Worm (Caenorhabditis elegans) whole organism, L3 larva: ENCODE results near the gene C06H2.7.

ENCODE experiments used
- R02D3.7 ChIP-seq: fragments of 150-350 bp; optimal IDR thresholded peaks from 2 replicates; lab custom pipeline; 2014; ENCODE audit warnings: missing biosample characterization, missing genetic modification characterization
- ZK546.5 ChIP-seq: sonication (generic microtip); optimal IDR thresholded peaks from 2 replicates; lab custom pipeline; 2017; ENCODE audit warnings: missing biosample characterization, missing genetic modification characterization
- aly-2 ChIP-seq: fragments of 150-350 bp; optimal IDR thresholded peaks from 2 replicates; lab custom pipeline; 2014; ENCODE audit warnings: missing biosample characterization, missing genetic modification characterization
- ama-1 ChIP-seq: fragments of 150-350 bp; optimal IDR thresholded peaks from 2 replicates; lab custom pipeline; 2018
- ceh-16 ChIP-seq: sonication (generic microtip); optimal IDR thresholded peaks from 2 replicates; lab custom pipeline; 2017; ENCODE audit warnings: missing biosample characterization, missing genetic modification characterization
- ceh-28 ChIP-seq: fragments of 150-350 bp; optimal IDR thresholded peaks from 2 replicates; lab custom pipeline; 2014; ENCODE audit warnings: missing biosample characterization, missing genetic modification reagents, missing genetic modification characterization
- ceh-82 ChIP-seq: fragments of 150-350 bp; optimal IDR thresholded peaks from 2 replicates; lab custom pipeline; 2014; ENCODE audit warnings: missing biosample characterization, missing genetic modification characterization
- ceh-9 ChIP-seq: sonication (generic microtip); optimal IDR thresholded peaks from 2 replicates; lab custom pipeline; 2018; ENCODE audit warnings: missing biosample characterization, missing genetic modification characterization
- daf-12 ChIP-seq: fragments of 150-350 bp; optimal IDR thresholded peaks from 2 replicates; lab custom pipeline; 2014; ENCODE audit warnings: missing biosample characterization, missing genetic modification reagents, missing genetic modification characterization
- egl-27 ChIP-seq: sonication (generic microtip); optimal IDR thresholded peaks from 4 replicates; lab custom pipeline; 2017; ENCODE audit warnings: missing biosample characterization, missing genetic modification reagents, missing genetic modification characterization
- egl-5 ChIP-seq: fragments of 150-350 bp; optimal IDR thresholded peaks from 2 replicates; lab custom pipeline; 2017; ENCODE audit warnings: missing biosample characterization, missing genetic modification reagents, missing genetic modification characterization, inconsistent platforms
- elt-1 ChIP-seq: fragments of 150-350 bp; optimal IDR thresholded peaks from 2 replicates; lab custom pipeline; 2014; ENCODE audit warnings: missing biosample characterization, missing genetic modification characterization
- elt-2 ChIP-seq: sonication (generic microtip); optimal IDR thresholded peaks from 2 replicates; lab custom pipeline; 2016; ENCODE audit warnings: missing genetic modification reagents, mild to moderate bottlenecking, missing genetic modification characterization, missing compliant biosample characterization
- elt-3 ChIP-seq, 3 experiments: fragments of 150-350 bp in 1 of 3; sonication (generic microtip) in 2 of 3; optimal IDR thresholded peaks; 2 replicates in 2 of 3; 4 replicates in 1 of 3; lab custom pipeline; 2014 to 2017; ENCODE audit warnings: missing biosample characterization in 3 of 3, missing genetic modification characterization in 3 of 3
- eor-1 ChIP-seq, 2 experiments: fragments of 150-350 bp; optimal IDR thresholded peaks; 2 replicates each; lab custom pipeline; 2014 to 2018; ENCODE audit warnings: missing biosample characterization in 2 of 2, missing genetic modification characterization in 2 of 2
- fkh-10 ChIP-seq: sonication (generic microtip); optimal IDR thresholded peaks from 2 replicates; lab custom pipeline; 2017; ENCODE audit warnings: missing biosample characterization, missing genetic modification reagents, missing genetic modification characterization
- fkh-2 ChIP-seq: fragments of 150-350 bp; optimal IDR thresholded peaks from 2 replicates; lab custom pipeline; 2014; ENCODE audit warnings: missing biosample characterization, missing genetic modification reagents, missing genetic modification characterization
- fos-1 ChIP-seq: fragments of 150-350 bp; optimal IDR thresholded peaks from 2 replicates; lab custom pipeline; 2014; ENCODE audit warnings: missing biosample characterization, missing genetic modification characterization
- hmg-11 ChIP-seq: sonication (generic microtip); optimal IDR thresholded peaks from 2 replicates; lab custom pipeline; 2016; ENCODE audit warnings: missing genetic modification characterization, missing compliant biosample characterization
- jun-1 ChIP-seq: fragments of 150-350 bp; optimal IDR thresholded peaks from 2 replicates; lab custom pipeline; 2014; ENCODE audit warnings: missing biosample characterization, missing genetic modification reagents, missing genetic modification characterization
- lin-15B ChIP-seq: fragments of 150-350 bp; optimal IDR thresholded peaks from 2 replicates; lab custom pipeline; 2014; ENCODE audit warnings: missing biosample characterization, missing genetic modification characterization
- lin-39 ChIP-seq: fragments of 150-350 bp; optimal IDR thresholded peaks from 2 replicates; lab custom pipeline; 2018; ENCODE audit warnings: missing biosample characterization, missing genetic modification reagents, missing genetic modification characterization
- lsy-12 ChIP-seq: sonication (generic microtip); optimal IDR thresholded peaks from 2 replicates; lab custom pipeline; 2016; ENCODE audit warnings: mild to moderate bottlenecking, missing genetic modification characterization, missing compliant biosample characterization
- mdl-1 ChIP-seq: fragments of 150-350 bp; optimal IDR thresholded peaks from 2 replicates; lab custom pipeline; 2014; ENCODE audit warnings: missing biosample characterization, missing genetic modification characterization
- mml-1 ChIP-seq: fragments of 150-350 bp; sonication (generic microtip); optimal IDR thresholded peaks from 3 replicates; lab custom pipeline; 2014; ENCODE audit warnings: missing biosample characterization, missing genetic modification characterization
- nfya-1 ChIP-seq: sonication (generic microtip); optimal IDR thresholded peaks from 2 replicates; lab custom pipeline; 2017; ENCODE audit warnings: missing genetic modification characterization, mild to moderate bottlenecking, missing compliant biosample characterization, antibody characterized with exemption, moderate library complexity; ENCODE audit not compliant: insufficient read depth
- nhr-11 ChIP-seq: fragments of 150-350 bp; optimal IDR thresholded peaks from 2 replicates; lab custom pipeline; 2014; ENCODE audit warnings: missing biosample characterization, missing genetic modification characterization
- nhr-12 ChIP-seq: fragments of 150-350 bp; optimal IDR thresholded peaks from 2 replicates; lab custom pipeline; 2014; ENCODE audit warnings: missing biosample characterization, missing genetic modification characterization
- nhr-23 ChIP-seq: fragments of 150-350 bp; optimal IDR thresholded peaks from 2 replicates; lab custom pipeline; 2014; ENCODE audit warnings: missing biosample characterization, missing genetic modification reagents, missing genetic modification characterization
- nhr-237 ChIP-seq: fragments of 150-350 bp; optimal IDR thresholded peaks from 2 replicates; lab custom pipeline; 2014; ENCODE audit warnings: missing biosample characterization, missing genetic modification characterization
- nhr-25 ChIP-seq: sonication (generic microtip); optimal IDR thresholded peaks from 2 replicates; lab custom pipeline; 2017; ENCODE audit warnings: missing biosample characterization, missing genetic modification characterization
- nhr-28 ChIP-seq: fragments of 150-350 bp; optimal IDR thresholded peaks from 2 replicates; lab custom pipeline; 2014; ENCODE audit warnings: missing biosample characterization, missing genetic modification characterization
- nhr-43 ChIP-seq: sonication (generic microtip); optimal IDR thresholded peaks from 2 replicates; lab custom pipeline; 2016; ENCODE audit warnings: mild to moderate bottlenecking, missing genetic modification characterization, missing compliant biosample characterization; ENCODE audit not compliant: poor library complexity, severe bottlenecking
- nhr-67 ChIP-seq: fragments of 150-350 bp; optimal IDR thresholded peaks from 2 replicates; lab custom pipeline; 2014; ENCODE audit warnings: missing biosample characterization, missing genetic modification characterization
- nhr-76 ChIP-seq: fragments of 150-350 bp; sonication (generic microtip); optimal IDR thresholded peaks from 5 replicates; lab custom pipeline; 2014; ENCODE audit warnings: missing biosample characterization, missing genetic modification characterization
- nhr-77 ChIP-seq: fragments of 150-350 bp; optimal IDR thresholded peaks from 2 replicates; lab custom pipeline; 2014; ENCODE audit warnings: missing biosample characterization, missing genetic modification characterization
- pha-4 ChIP-seq: fragments of 150-350 bp; optimal IDR thresholded peaks from 2 replicates; lab custom pipeline; 2014; ENCODE audit warnings: missing biosample characterization, missing genetic modification reagents, missing genetic modification characterization
- pqm-1 ChIP-seq: fragments of 150-350 bp; optimal IDR thresholded peaks from 2 replicates; lab custom pipeline; 2017; ENCODE audit warnings: missing biosample characterization, missing genetic modification characterization, inconsistent platforms
- sea-2 ChIP-seq: fragments of 150-350 bp; sonication (generic microtip); optimal IDR thresholded peaks from 4 replicates; lab custom pipeline; 2014; ENCODE audit warnings: missing biosample characterization, missing genetic modification reagents, missing genetic modification characterization
- skn-1 ChIP-seq: fragments of 150-350 bp; optimal IDR thresholded peaks from 2 replicates; lab custom pipeline; 2014; ENCODE audit warnings: missing biosample characterization, missing genetic modification characterization
- snpc-4 ChIP-seq: fragments of 150-350 bp; optimal IDR thresholded peaks from 2 replicates; lab custom pipeline; 2014; ENCODE audit warnings: missing biosample characterization, missing genetic modification characterization
- tbx-2 ChIP-seq: sonication (generic microtip); optimal IDR thresholded peaks from 2 replicates; lab custom pipeline; 2016; ENCODE audit warnings: mild to moderate bottlenecking, missing genetic modification characterization, missing compliant biosample characterization
- unc-39 ChIP-seq: sonication (generic microtip); optimal IDR thresholded peaks from 4 replicates; lab custom pipeline; 2017; ENCODE audit warnings: missing biosample characterization, missing genetic modification characterization
- unc-62 ChIP-seq: fragments of 150-350 bp; sonication (generic microtip); optimal IDR thresholded peaks from 4 replicates; lab custom pipeline; 2014; ENCODE audit warnings: missing biosample characterization, missing genetic modification reagents, missing genetic modification characterization
- zag-1 ChIP-seq: fragments of 150-350 bp; optimal IDR thresholded peaks from 2 replicates; lab custom pipeline; 2014; ENCODE audit warnings: missing biosample characterization, missing genetic modification characterization
- ztf-11 ChIP-seq: fragments of 150-350 bp; optimal IDR thresholded peaks from 2 replicates; lab custom pipeline; 2014; ENCODE audit warnings: missing biosample characterization, missing genetic modification characterization
- ztf-4 ChIP-seq: fragments of 150-350 bp; optimal IDR thresholded peaks from 2 replicates; lab custom pipeline; 2014; ENCODE audit warnings: missing biosample characterization, missing genetic modification characterization

The C06H2.7 gene

ce11 chrV:11122466-11122865 lies 22.1 kb downstream of the C06H2.7 start, which contains the start of gene mboa-2:
mboa-2 (minus strand) TSS chrV:11122493.
- TF ChIP-seq snpc-4 (tag; lab: Kevin White, UChicago) (no peak), skn-1 (tag; lab: Kevin White, UChicago) (no peak), unc-39 (tag; lab: Kevin White, UChicago) (no peak), ceh-16 (no peak), pqm-1 (tag; lab: Kevin White, UChicago) (peak; percentile 15), ceh-82 (tag; lab: Kevin White, UChicago) (peak; percentile 22), nhr-76 (no peak), nhr-67 (tag; lab: Kevin White, UChicago) (no peak), tbx-2 (no peak), ztf-11 (tag; lab: Kevin White, UChicago) (no peak), sea-2 (no peak), hmg-11 (no peak), nhr-237 (tag; lab: Kevin White, UChicago) (no peak), egl-27 (no peak), unc-62 (GFP tag; lab: Kevin White, UChicago) (no peak), jun-1 (tag; lab: Kevin White, UChicago) (no peak), nhr-25 (peak; percentile 54), ama-1 (lab: Kevin White, UChicago) (peak; percentile 11), nfya-1 (tag; lab: Kevin White, UChicago) (peak; percentile 10), lin-39 (no peak), elt-1 (tag; lab: Kevin White, UChicago) (peak; percentile 42), nhr-77 (tag; lab: Kevin White, UChicago) (no peak), mdl-1 (no peak), ceh-9 (tag; lab: Kevin White, UChicago) (no peak), nhr-43 (peak; percentile 49), ZK546.5 (tag; lab: Kevin White, UChicago) (no peak), ceh-28 (tag; lab: Kevin White, UChicago) (peak; percentile 1), nhr-12 (tag; lab: Kevin White, UChicago) (no peak), mml-1 (tag; lab: Kevin White, UChicago) (no peak), eor-1 (tag; optimal IDR thresholded peaks at IDR 0.05; lab: Kevin White, UChicago) (no peak), lsy-12 (tag; lab: Kevin White, UChicago) (no peak), elt-3 (tag; optimal IDR thresholded peaks at IDR 0.05; lab: Kevin White, UChicago) (no peak), egl-5 (tag; lab: Kevin White, UChicago) (no peak), elt-2 (tag; lab: Kevin White, UChicago) (peak; percentile 60), zag-1 (tag; lab: Kevin White, UChicago) (no peak), ztf-4 (tag; lab: Kevin White, UChicago) (no peak), nhr-28 (tag; lab: Kevin White, UChicago) (no peak), fkh-2 (tag; lab: Kevin White, UChicago) (no peak), lin-15B (tag; lab: Kevin White, UChicago) (no peak), nhr-23 (tag; lab: Kevin White, UChicago) (no peak), nhr-11 (tag; lab: Kevin White, UChicago) (no peak), R02D3.7 (no peak), daf-12 (tag; lab: Kevin White, UChicago) (no peak), fos-1 (tag; lab: Kevin White, UChicago) (no peak), pha-4 (no peak), aly-2 (no peak), fkh-10 (GFP tag; lab: Kevin White, UChicago) (no peak)

DNA sequence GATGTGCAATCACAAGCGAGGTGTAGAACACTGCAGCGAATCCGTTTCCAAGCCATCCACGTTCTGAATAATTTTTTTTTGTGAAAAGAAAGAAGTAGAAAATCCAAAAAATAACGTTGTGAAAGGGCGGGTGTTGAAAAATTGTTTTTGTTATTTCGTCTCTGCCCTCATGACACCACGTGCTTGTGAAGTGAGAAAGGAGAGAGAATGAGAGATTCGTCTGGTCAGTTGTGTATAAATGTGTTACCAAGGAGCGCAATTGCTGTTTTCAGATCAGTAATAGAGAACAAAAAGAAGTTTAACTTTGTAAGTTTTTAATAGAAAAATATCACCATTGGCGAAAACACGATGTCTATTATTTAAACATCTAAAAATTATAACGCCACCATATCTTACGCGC lies 23.3 kb downstream of the C06H2.7 start:
- TF ChIP-seq nfya-1 (tag; lab: Kevin White, UChicago) (peak; percentile 57), pqm-1 (tag; lab: Kevin White, UChicago) (no peak), nhr-23 (tag; lab: Kevin White, UChicago) (peak; percentile 36), lin-15B (tag; lab: Kevin White, UChicago) (peak; percentile 64), ceh-16 (no peak), lin-39 (peak; percentile 52), nhr-77 (tag; lab: Kevin White, UChicago) (no peak), snpc-4 (tag; lab: Kevin White, UChicago) (peak; percentile 30), unc-62 (GFP tag; lab: Kevin White, UChicago) (no peak), egl-5 (tag; lab: Kevin White, UChicago) (peak; percentile 30), hmg-11 (peak; percentile 39), pha-4 (peak; percentile 69)
